Fruit fly (Drosophila melanogaster) whole organism, prepupa: ENCODE data around the gene PMCA.

Experiments used
- CG15336 ChIP-seq: fragments of 200-800 bp; sonication (Bioruptor generic); IDR thresholded peaks from 2 replicates; pipeline ENCODE4 v1.3.6; 2022; ENCODE audit warnings: missing biosample characterization, missing genetic modification characterization
- CG16779 ChIP-seq: fragments of 200-800 bp; sonication (Bioruptor generic); optimal IDR thresholded peaks from 3 replicates; lab custom pipeline; 2017; ENCODE audit warnings: missing biosample characterization, mild to moderate bottlenecking, missing genetic modification characterization
- CG3919 ChIP-seq: fragments of 200-800 bp; sonication (Bioruptor generic); optimal IDR thresholded peaks from 3 replicates; lab custom pipeline; 2016; ENCODE audit warnings: missing biosample characterization, missing genetic modification characterization
- Met ChIP-seq: fragments of 200-800 bp; sonication (Bioruptor generic); optimal IDR thresholded peaks from 3 replicates; lab custom pipeline; 2016; ENCODE audit warnings: missing biosample characterization, missing genetic modification characterization

dm6 chr4:315322-315721, 43.4 kb downstream of the PMCA start:
- no peak for TF ChIP-seq Met
- TF ChIP-seq CG3919 (GFP tag; lab: Kevin White, UChicago), result no peak
- TF ChIP-seq CG15336 (GFP tag; lab: Robert Waterston, UW), result no peak
- TF ChIP-seq CG16779 (tag; lab: Kevin White, UChicago), result no peak
